Fruit fly (Drosophila melanogaster) S2 (cell line): ENCODE results near the gene CG32221.

Experiments
- CG8478 ChIP-seq: fragments of >200 bp; optimal IDR thresholded peaks from 2 replicates; lab custom pipeline; 2018
- CTCF ChIP-seq, 2 experiments: fragments of >200 bp; optimal IDR thresholded peaks; 2 replicates each; lab custom pipeline; 2018

- TF ChIP-seq CG8478 = no peak
- no peak for TF ChIP-seq CTCF (optimal IDR thresholded peaks at IDR 0.05; lab: Kevin White, UChicago)
Measured at dm6 chr3L:19798978-19799377, 35.5 kb upstream of the CG32221 start, which contains the start of gene Ir76a.
